Fruit fly (Drosophila melanogaster): ENCODE results near the gene Dip-B.

The Dip-B gene

DNA sequence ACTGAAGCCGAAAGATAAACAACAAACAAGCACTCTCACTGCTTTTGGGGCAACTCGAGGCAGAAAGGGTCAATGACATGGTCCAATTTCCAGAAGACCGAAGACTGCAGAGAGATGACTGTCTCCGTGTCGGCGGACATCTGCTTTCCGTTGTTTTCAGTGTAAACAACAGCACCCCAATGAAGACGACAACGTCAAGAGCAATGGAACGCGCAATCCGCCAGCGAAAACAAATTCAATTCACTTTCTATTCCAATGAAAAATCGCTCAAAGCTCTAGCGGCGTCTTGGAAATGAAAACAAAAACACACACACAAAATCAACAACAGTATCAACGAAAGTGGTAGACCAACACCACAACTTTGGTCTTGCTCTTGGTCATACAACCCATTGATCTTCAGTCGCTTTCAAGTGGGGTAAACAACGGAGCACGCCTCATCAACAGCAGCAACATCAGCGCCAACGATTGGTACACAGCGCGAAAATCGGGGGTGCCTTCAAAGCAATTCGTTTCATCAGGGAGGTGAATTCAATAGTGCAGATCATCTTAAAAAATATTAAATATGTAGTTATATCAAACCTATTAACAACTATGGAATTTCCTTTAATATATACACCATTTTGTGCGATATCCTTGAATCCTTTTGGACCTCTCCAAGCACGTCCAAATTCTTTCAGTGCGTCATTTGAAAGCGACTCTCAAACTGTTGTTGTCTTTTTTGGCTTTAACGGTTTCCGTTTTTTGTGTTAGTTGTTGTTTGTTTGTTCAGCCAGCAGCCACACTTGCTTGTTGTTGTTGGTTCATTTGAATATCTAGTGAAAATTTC is 35.6 kb downstream of the Dip-B start (continued):
- TF ChIP-seq kni (GFP tag; optimal IDR thresholded peaks at IDR 0.05) (peak; percentile 96), C15 (GFP tag; IDR thresholded peaks at IDR 0.05) (no peak), CG31365 (tag; optimal IDR thresholded peaks at IDR 0.05) (no peak), CG10462 (GFP tag; optimal IDR thresholded peaks at IDR 0.05) (peak; percentile 14), CrebB (tag; optimal IDR thresholded peaks at IDR 0.05) (no peak), gt (GFP tag; IDR thresholded peaks at IDR 0.05) (peak; percentile 56; the same call in 1 of the 2 replicates), CG4282 (GFP tag; optimal IDR thresholded peaks at IDR 0.05) (no peak), ac (GFP tag; optimal IDR thresholded peaks at IDR 0.05) (no peak), CG15269 (tag; optimal IDR thresholded peaks at IDR 0.05) (peak; percentile 64), Ssrp (tag; optimal IDR thresholded peaks at IDR 0.05) (peak; percentile 84), aop (GFP tag; IDR thresholded peaks at IDR 0.05) (no peak), CG12659 (GFP tag; optimal IDR thresholded peaks at IDR 0.05) (peak; percentile 51), CG4707 (GFP tag; optimal IDR thresholded peaks at IDR 0.05) (no peak), CG4424 (GFP tag; optimal IDR thresholded peaks at IDR 0.05) (peak; percentile 65), Atf-2 (GFP tag; optimal IDR thresholded peaks at IDR 0.05) (no peak), bowl (GFP tag; IDR thresholded peaks at IDR 0.05) (no peak), CG8089 (GFP tag; optimal IDR thresholded peaks at IDR 0.05) (peak; percentile 7), CG10366 (GFP tag; IDR thresholded peaks at IDR 0.05) (peak; percentile 59), Atf3 (GFP tag; optimal IDR thresholded peaks at IDR 0.05) (no peak), ind (GFP tag; optimal IDR thresholded peaks at IDR 0.05) (peak; percentile 57), Sox102F (GFP tag; optimal IDR thresholded peaks at IDR 0.05) (peak; percentile 82), CG2202 (tag; optimal IDR thresholded peaks at IDR 0.05) (no peak), Vsx1 (GFP tag; optimal IDR thresholded peaks at IDR 0.05) (peak; percentile 31), bcd (GFP tag; optimal IDR thresholded peaks at IDR 0.05) (peak; percentile 33), CG11560 (tag; IDR thresholded peaks at IDR 0.05) (no peak), shn (GFP tag; optimal IDR thresholded peaks at IDR 0.05) (no peak), hb (GFP tag; IDR thresholded peaks at IDR 0.05; ENCODE audit: partially characterized antibody) (no peak), CG1792 (GFP tag; optimal IDR thresholded peaks at IDR 0.05) (no peak), ssp (GFP tag; IDR thresholded peaks at IDR 0.05) (peak; percentile 43), br (optimal IDR thresholded peaks at IDR 0.05) (no peak), grn (GFP tag; optimal IDR thresholded peaks at IDR 0.05) (no peak), CG13624 (GFP tag; optimal IDR thresholded peaks at IDR 0.05) (peak; percentile 16), otp (GFP tag; IDR thresholded peaks at IDR 0.05) (peak; percentile 43; the same call in 1 of the 3 replicates), CG31388 (GFP tag; optimal IDR thresholded peaks at IDR 0.05) (no peak), CG8290 (GFP tag; optimal IDR thresholded peaks at IDR 0.05) (no peak), CG8290 (tag; optimal IDR thresholded peaks at IDR 0.05) (no peak), HLHmδ (GFP tag; optimal IDR thresholded peaks at IDR 0.05) (no peak), Sry-δ (GFP tag; optimal IDR thresholded peaks at IDR 0.05) (no peak), fd102C (GFP tag; optimal IDR thresholded peaks at IDR 0.05) (no peak), chn (GFP tag; optimal IDR thresholded peaks at IDR 0.05) (no peak), scrt (GFP tag; optimal IDR thresholded peaks at IDR 0.05) (peak; percentile 16), vvl (GFP tag; IDR thresholded peaks at IDR 0.05) (peak; percentile 65), Hey (tag; optimal IDR thresholded peaks at IDR 0.05) (no peak), Ptx1 (GFP tag; IDR thresholded peaks at IDR 0.05) (peak; percentile 77), sim (GFP tag; IDR thresholded peaks at IDR 0.05) (no peak; the same call in 1 of the 2 replicates), CG1647 (GFP tag; optimal IDR thresholded peaks at IDR 0.05) (no peak), chm (GFP tag; IDR thresholded peaks at IDR 0.05) (peak; percentile 58; the same call in 1 of the 2 replicates), CG16815 (GFP tag; optimal IDR thresholded peaks at IDR 0.05) (no peak), gcm2 (GFP tag; optimal IDR thresholded peaks at IDR 0.05) (no peak), Deaf1 (tag; optimal IDR thresholded peaks at IDR 0.05) (no peak), Dek (tag; optimal IDR thresholded peaks at IDR 0.05) (no peak)

All from whole organism, embryonic.